Worm (Caenorhabditis elegans): ENCODE measurements around the gene clec-48.

Gene clec-48

ce11 chrV:18133177-18133576 is 24.6 kb upstream of the clec-48 start, which contains the start of gene Y37H2A.18:
Gene Y37H2A.18 (minus strand): TSS chrV:18133277.
- TF ChIP-seq ceh-58 (GFP tag; IDR thresholded peaks at IDR 0.05) = no peak

- TF ChIP-seq mel-28 (tag; optimal IDR thresholded peaks at IDR 0.05; ENCODE audit: borderline replicate concordance) (no peak), lsy-27 (tag; optimal IDR thresholded peaks at IDR 0.05; ENCODE audit: borderline replicate concordance, insufficient read depth) (no peak), lsl-1 (GFP tag; optimal IDR thresholded peaks at IDR 0.05) (peak; percentile 83), ets-4 (GFP tag; optimal IDR thresholded peaks at IDR 0.05) (no peak), snpc-1.1 (tag; optimal IDR thresholded peaks at IDR 0.05; ENCODE audit: insufficient read depth) (no peak), aptf-2 (GFP tag; conservative IDR thresholded peaks at IDR 0.05) (no peak), ceh-40 (GFP tag; IDR thresholded peaks at IDR 0.05) (no peak), nfya-2 (GFP tag; IDR thresholded peaks at IDR 0.05) (no peak), snpc-4 (GFP tag; optimal IDR thresholded peaks at IDR 0.05) (no peak), snpc-4 (tag; optimal IDR thresholded peaks at IDR 0.05) (no peak), akir-1 (GFP tag; optimal IDR thresholded peaks at IDR 0.05) (no peak), madf-6 (GFP tag; IDR thresholded peaks at IDR 0.05) (peak; percentile 45; the same call in 1 of the 2 replicates), rec-8 (tag; optimal IDR thresholded peaks at IDR 0.05) (no peak), somi-1 (GFP tag; optimal IDR thresholded peaks at IDR 0.05) (no peak), ceh-27 (GFP tag; optimal IDR thresholded peaks at IDR 0.05) (no peak), efl-1 (GFP tag; optimal IDR thresholded peaks at IDR 0.05) (no peak), F52B5.7 (tag; optimal IDR thresholded peaks at IDR 0.05) (no peak), athp-1 (tag; optimal IDR thresholded peaks at IDR 0.05) (no peak), repo-1 (tag; optimal IDR thresholded peaks at IDR 0.05) (no peak), ztf-26 (tag; optimal IDR thresholded peaks at IDR 0.05) (no peak), ZK185.1 (tag; optimal IDR thresholded peaks at IDR 0.05; ENCODE audit: poor library complexity, severe bottlenecking) (no peak), attf-5 (GFP tag; optimal IDR thresholded peaks at IDR 0.05) (no peak), mcd-1 (GFP tag; IDR thresholded peaks at IDR 0.05) (no peak), egl-18 (GFP tag; IDR thresholded peaks at IDR 0.05) (no peak), lin-26 (GFP tag; IDR thresholded peaks at IDR 0.05) (no peak), ztf-6 (GFP tag; IDR thresholded peaks at IDR 0.05) (no peak), D2030.7 (GFP tag; IDR thresholded peaks at IDR 0.05) (peak; percentile 36; the same call in 1 of the 2 replicates), F33H1.4 (GFP tag; IDR thresholded peaks at IDR 0.05) (0 out of 2 replicates have a peak, but pooled peaks have one; percentile 13), unc-130 (GFP tag; optimal IDR thresholded peaks at IDR 0.05) (no peak)
Measured at ce11 chrV:18134378-18134777, 23.4 kb upstream of the clec-48 start, which contains the start of gene Y37H2A.7. Gene Y37H2A.7 (minus strand): TSS chrV:18134478.

- no peak for TF ChIP-seq C06A6.2 (GFP tag; conservative IDR thresholded peaks at IDR 0.05)
- no peak for TF ChIP-seq egrh-3 (GFP tag; IDR thresholded peaks at IDR 0.05)
- TF ChIP-seq lsl-1 (GFP tag; optimal IDR thresholded peaks at IDR 0.05) = peak; percentile 90
- no peak for TF ChIP-seq tbp1 (GFP tag; optimal IDR thresholded peaks at IDR 0.05)
- peak; percentile 87 for TF ChIP-seq xnd-1 (tag; optimal IDR thresholded peaks at IDR 0.05)
- TF ChIP-seq madf-8 (GFP tag; conservative IDR thresholded peaks at IDR 0.05) = peak; percentile 58
- TF ChIP-seq F57C9.4 (tag; optimal IDR thresholded peaks at IDR 0.05) = no peak
- peak; percentile 78 for TF ChIP-seq madf-6 (GFP tag; IDR thresholded peaks at IDR 0.05)
- no peak for TF ChIP-seq Y95B8A.8 (GFP tag; IDR thresholded peaks at IDR 0.05)
- TF ChIP-seq nfyb-1 (GFP tag; IDR thresholded peaks at IDR 0.05) = no peak
- peak; percentile 85 for TF ChIP-seq F33H1.4 (GFP tag; IDR thresholded peaks at IDR 0.05)
- no peak for TF ChIP-seq F39B2.1 (GFP tag; IDR thresholded peaks at IDR 0.05)
- peak; percentile 26 for TF ChIP-seq him-1 (tag; optimal IDR thresholded peaks at IDR 0.05)
Measured at ce11 chrV:18137679-18138078, 20.1 kb upstream of the clec-48 start.

All from whole organism, young adult.